Fruit fly (Drosophila melanogaster): ENCODE data around the gene CG4815.
A peak's percentile ranks its signal among the peaks of the same experiment; 100 is the strongest.

CG4815 gene

dm6 chr3R:27986794-27987193, 3.8 kb downstream of the CG4815 start (continued):
- TF ChIP-seq onecut (GFP tag; IDR thresholded peaks at IDR 0.05) (no peak), chm (GFP tag; IDR thresholded peaks at IDR 0.05) (0 out of 2 replicates have a peak, but pooled peaks have one; percentile 16), odd (GFP tag; optimal IDR thresholded peaks at IDR 0.05) (no peak), CoRest (tag; optimal IDR thresholded peaks at IDR 0.05) (no peak), CG10431 (GFP tag; optimal IDR thresholded peaks at IDR 0.05) (no peak), seq (GFP tag; IDR thresholded peaks at IDR 0.05) (peak; percentile 27; the same call in 1 of the 2 replicates), MBD-R2 (GFP tag; IDR thresholded peaks at IDR 0.05) (no peak), CG11085 (GFP tag; IDR thresholded peaks at IDR 0.05) (no peak), bsh (GFP tag; optimal IDR thresholded peaks at IDR 0.05) (no peak), Doc2 (GFP tag; IDR thresholded peaks at IDR 0.05) (no peak), CG10274 (GFP tag; optimal IDR thresholded peaks at IDR 0.05) (no peak), MTF-1 (GFP tag; optimal IDR thresholded peaks at IDR 0.05; ENCODE audit: borderline replicate concordance) (peak; percentile 1), ATbp (GFP tag; optimal IDR thresholded peaks at IDR 0.05) (peak; percentile 13), CG15601 (tag; optimal IDR thresholded peaks at IDR 0.05) (peak; percentile 49), CG32767 (GFP tag; IDR thresholded peaks at IDR 0.05) (no peak), Pdp1 (GFP tag; optimal IDR thresholded peaks at IDR 0.05) (peak in 1 of 2 experiments; percentile 80), CG6791 (GFP tag; IDR thresholded peaks at IDR 0.05; ENCODE audit: partially characterized antibody) (no peak), Dip2 (GFP tag; IDR thresholded peaks at IDR 0.05) (no peak), CG9817 (tag; optimal IDR thresholded peaks at IDR 0.05) (peak; percentile 6), CG8089 (GFP tag; optimal IDR thresholded peaks at IDR 0.05) (peak; percentile 0), Lhr (GFP tag; optimal IDR thresholded peaks at IDR 0.05) (no peak), sc (optimal IDR thresholded peaks at IDR 0.05) (no peak), sc (GFP tag; optimal IDR thresholded peaks at IDR 0.05) (no peak), CG1602 (GFP tag; optimal IDR thresholded peaks at IDR 0.05) (no peak), CG10979 (tag; optimal IDR thresholded peaks at IDR 0.05) (no peak), twi (tag; optimal IDR thresholded peaks at IDR 0.05) (no peak), CG6813 (GFP tag; optimal IDR thresholded peaks at IDR 0.05) (no peak), Asciz (GFP tag; optimal IDR thresholded peaks at IDR 0.05) (no peak), unpg (GFP tag; optimal IDR thresholded peaks at IDR 0.05) (no peak), H15 (GFP tag; IDR thresholded peaks at IDR 0.05) (no peak), dysf (GFP tag; IDR thresholded peaks at IDR 0.05) (no peak), CG7928 (GFP tag; optimal IDR thresholded peaks at IDR 0.05) (no peak), pros (GFP tag; optimal IDR thresholded peaks at IDR 0.05) (no peak), Ravus (GFP tag; IDR thresholded peaks at IDR 0.05) (no peak), CG18476 (GFP tag; optimal IDR thresholded peaks at IDR 0.05) (no peak), klu (GFP tag; IDR thresholded peaks at IDR 0.05) (no peak), CG2116 (GFP tag; optimal IDR thresholded peaks at IDR 0.05) (no peak), run (tag; optimal IDR thresholded peaks at IDR 0.05) (no peak), Med (GFP tag) (peak; percentile 54), CG2199 (GFP tag; IDR thresholded peaks at IDR 0.05) (no peak), gcm2 (GFP tag; optimal IDR thresholded peaks at IDR 0.05) (no peak), YL-1 (GFP tag; optimal IDR thresholded peaks at IDR 0.05) (no peak), sd (tag; optimal IDR thresholded peaks at IDR 0.05) (peak; percentile 94), Bteb2 (GFP tag; optimal IDR thresholded peaks at IDR 0.05) (no peak), ttk (GFP tag; IDR thresholded peaks at IDR 0.05) (no peak), BtbVII (GFP tag; optimal IDR thresholded peaks at IDR 0.05) (peak; percentile 33), CG4820 (GFP tag; optimal IDR thresholded peaks at IDR 0.05) (no peak), CG6683 (GFP tag; optimal IDR thresholded peaks at IDR 0.05) (no peak), dimm (GFP tag; IDR thresholded peaks at IDR 0.05) (no peak), Kr (GFP tag; optimal IDR thresholded peaks at IDR 0.05) (no peak), CG4328 (GFP tag; optimal IDR thresholded peaks at IDR 0.05) (no peak), crc (GFP tag; optimal IDR thresholded peaks at IDR 0.05) (no peak)
